Worm (Caenorhabditis elegans) whole organism, early embryonic: ENCODE results near the gene nspg-8.

Experiments used
- B0310.2 ChIP-seq: sonication (generic microtip); optimal IDR thresholded peaks from 2 replicates; lab custom pipeline; 2016; ENCODE audit warnings: mild to moderate bottlenecking, missing genetic modification characterization, missing compliant biosample characterization
- aly-1 ChIP-seq: sonication (generic microtip); optimal IDR thresholded peaks from 2 replicates; lab custom pipeline; 2016; ENCODE audit warnings: missing genetic modification characterization, missing compliant biosample characterization
- ama-1 ChIP-seq: fragments of 150-350 bp; optimal IDR thresholded peaks from 2 replicates; lab custom pipeline; 2014
- hnd-1 ChIP-seq: sonication (generic microtip); optimal IDR thresholded peaks from 2 replicates; lab custom pipeline; 2016; ENCODE audit warnings: missing genetic modification characterization, missing compliant biosample characterization
- scrt-1 ChIP-seq: fragments of 200-800 bp; sonication (Bioruptor generic); IDR thresholded peaks from 2 replicates; pipeline ENCODE4 v1.3.6; 2022; ENCODE audit warnings: missing genetic modification characterization, missing compliant biosample characterization
- sea-1 ChIP-seq: fragments of 200-800 bp; sonication (Bioruptor generic); conservative IDR thresholded peaks from 2 replicates; pipeline ENCODE4 v1.3.6; 2022; ENCODE audit warnings: missing genetic modification characterization, missing compliant biosample characterization
- tbx-11 ChIP-seq: fragments of 200-800 bp; sonication (Bioruptor generic); IDR thresholded peaks from 2 replicates; pipeline ENCODE4 v1.3.6; 2022; ENCODE audit warnings: missing genetic modification characterization, missing compliant biosample characterization
- tbx-37 ChIP-seq: fragments of 200-800 bp; sonication (Bioruptor generic); conservative IDR thresholded peaks from 2 replicates; pipeline ENCODE4 v1.3.6; 2022; ENCODE audit warnings: missing genetic modification reagents, missing genetic modification characterization, missing compliant biosample characterization

- no peak for TF ChIP-seq sea-1 (GFP tag; lab: Robert Waterston, UW)
- no peak for TF ChIP-seq scrt-1 (GFP tag; lab: Robert Waterston, UW)
- no peak for TF ChIP-seq tbx-11 (GFP tag; lab: Robert Waterston, UW)
- no peak for TF ChIP-seq ama-1 (lab: Kevin White, UChicago)
- TF ChIP-seq aly-1, result no peak
- no peak for TF ChIP-seq tbx-37 (GFP tag; lab: Robert Waterston, UW)
- TF ChIP-seq hnd-1 (tag; lab: Kevin White, UChicago), result no peak
- TF ChIP-seq B0310.2 (tag; lab: Kevin White, UChicago), result no peak
Measured at ce11 chrIII:1230174-1230573, 48.3 kb downstream of the nspg-8 start, which contains the start of gene pes-4.
